Worm (Caenorhabditis elegans): ENCODE results near the gene hog-1.

hog-1 gene

ce11 chrX:5814342-5814741, 39.7 kb downstream of the hog-1 start (continued):
- TF ChIP-seq lim-7 (GFP tag; IDR thresholded peaks at IDR 0.05) (no peak), skn-1 (tag; optimal IDR thresholded peaks at IDR 0.05) (no peak), set-16 (GFP tag; IDR thresholded peaks at IDR 0.05) (no peak), ZK337.2 (GFP tag; IDR thresholded peaks at IDR 0.05) (no peak), sdz-12 (GFP tag; optimal IDR thresholded peaks at IDR 0.05) (no peak), nhr-76 (tag; optimal IDR thresholded peaks at IDR 0.05) (no peak), nhr-11 (tag; optimal IDR thresholded peaks at IDR 0.05) (no peak), tag-97 (GFP tag; IDR thresholded peaks at IDR 0.05) (no peak), saeg-2 (GFP tag; IDR thresholded peaks at IDR 0.05) (no peak), nhr-25 (tag; optimal IDR thresholded peaks at IDR 0.05; ENCODE audit: borderline replicate concordance, insufficient read depth) (peak; percentile 8), ceh-44 (GFP tag; IDR thresholded peaks at IDR 0.05) (no peak), D1046.2 (GFP tag; IDR thresholded peaks at IDR 0.05) (no peak), daf-19 (GFP tag; conservative IDR thresholded peaks at IDR 0.05) (no peak), Y75B8A.6 (GFP tag; IDR thresholded peaks at IDR 0.05) (no peak), lin-29 (GFP tag; IDR thresholded peaks at IDR 0.05) (no peak), mdt-29 (GFP tag; IDR thresholded peaks at IDR 0.05) (no peak), lir-3 (tag; optimal IDR thresholded peaks at IDR 0.05) (no peak), ama-1 (optimal IDR thresholded peaks at IDR 0.05) (no peak), unc-39 (tag; optimal IDR thresholded peaks at IDR 0.05) (no peak), fkh-10 (GFP tag; optimal IDR thresholded peaks at IDR 0.05) (no peak), ceh-32 (tag; optimal IDR thresholded peaks at IDR 0.05; ENCODE audit: poor library complexity) (no peak), mdl-1 (tag; optimal IDR thresholded peaks at IDR 0.05) (no peak), nhr-42 (GFP tag; IDR thresholded peaks at IDR 0.05) (no peak), mxl-3 (GFP tag; optimal IDR thresholded peaks at IDR 0.05) (no peak), egl-43 (GFP tag; IDR thresholded peaks at IDR 0.05) (no peak), nhr-237 (tag; optimal IDR thresholded peaks at IDR 0.05) (no peak), F44E2.7 (GFP tag; IDR thresholded peaks at IDR 0.05) (no peak)

- TF ChIP-seq ZK337.2 (GFP tag; IDR thresholded peaks at IDR 0.05): no peak
- peak; percentile 10 for TF ChIP-seq mes-2 (tag; optimal IDR thresholded peaks at IDR 0.05; ENCODE audit: poor library complexity, severe bottlenecking)
- no peak for TF ChIP-seq madf-5 (GFP tag; IDR thresholded peaks at IDR 0.05)
- TF ChIP-seq nhr-6 (tag; optimal IDR thresholded peaks at IDR 0.05): peak; percentile 16
- peak; percentile 84 for TF ChIP-seq dmd-6 (GFP tag; IDR thresholded peaks at IDR 0.05)
- TF ChIP-seq ceh-20 (GFP tag; IDR thresholded peaks at IDR 0.05): no peak
- TF ChIP-seq ceh-28 (tag; optimal IDR thresholded peaks at IDR 0.05): no peak
- peak; percentile 92 for TF ChIP-seq pqm-1 (tag; optimal IDR thresholded peaks at IDR 0.05)
- peak; percentile 87 for TF ChIP-seq hlh-11 (tag; optimal IDR thresholded peaks at IDR 0.05)
- no peak for TF ChIP-seq mdt-29 (GFP tag; IDR thresholded peaks at IDR 0.05)
- peak; percentile 61 for TF ChIP-seq nhr-28 (tag; optimal IDR thresholded peaks at IDR 0.05)
- no peak for TF ChIP-seq tag-97 (GFP tag; IDR thresholded peaks at IDR 0.05)
- TF ChIP-seq madf-9 (GFP tag; conservative IDR thresholded peaks at IDR 0.05): no peak
- TF ChIP-seq tra-1 (GFP tag; IDR thresholded peaks at IDR 0.05): peak; percentile 72
- no peak for TF ChIP-seq daf-19 (GFP tag; conservative IDR thresholded peaks at IDR 0.05)
- 0 out of 2 replicates have a peak, but pooled peaks have one; percentile 30 for TF ChIP-seq nhr-41 (GFP tag; IDR thresholded peaks at IDR 0.05)
- peak; percentile 38 for TF ChIP-seq nhr-48 (tag; optimal IDR thresholded peaks at IDR 0.05)
- no peak for TF ChIP-seq daf-16 (GFP tag; optimal IDR thresholded peaks at IDR 0.05)
- TF ChIP-seq daf-16 (tag; optimal IDR thresholded peaks at IDR 0.05): peak; percentile 83
- TF ChIP-seq pha-4 (GFP tag; IDR thresholded peaks at IDR 0.05): 0 out of 2 replicates have a peak, but pooled peaks have one; percentile 30
- TF ChIP-seq pha-4 (tag; optimal IDR thresholded peaks at IDR 0.05): no peak
- peak; percentile 33 for TF ChIP-seq hlh-30 (tag; optimal IDR thresholded peaks at IDR 0.05; ENCODE audit: insufficient read depth)
- TF ChIP-seq php-3 (GFP tag; IDR thresholded peaks at IDR 0.05): peak; percentile 79
- peak; percentile 23 for TF ChIP-seq mep-1 (tag; optimal IDR thresholded peaks at IDR 0.05)
- TF ChIP-seq nhr-77 (tag; optimal IDR thresholded peaks at IDR 0.05): peak; percentile 62
- peak; percentile 77 for TF ChIP-seq dve-1 (tag; optimal IDR thresholded peaks at IDR 0.05; ENCODE audit: insufficient read depth)
These were observed 41.0 kb downstream of the hog-1 start for ce11 chrX:5813030-5813429.
